Worm (Caenorhabditis elegans): ENCODE data around the gene btb-8.

DNA sequence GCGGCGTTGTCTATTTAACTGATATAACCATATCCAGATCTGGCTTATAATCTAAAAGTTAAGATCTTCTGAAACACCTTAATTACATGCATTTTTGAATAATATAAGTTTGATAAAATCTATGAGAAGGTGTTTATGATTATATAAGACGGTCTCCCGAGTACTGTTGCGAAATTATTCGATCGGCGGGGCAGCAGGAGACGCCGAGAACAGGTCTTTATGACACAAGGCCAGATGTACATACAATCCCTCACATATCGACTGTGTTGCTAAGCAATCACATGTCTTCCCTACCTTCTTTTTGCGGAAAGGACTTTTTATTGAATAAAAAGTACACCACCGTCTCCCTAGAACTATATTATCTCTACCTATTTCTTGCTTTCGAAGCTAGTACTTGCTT is 34.0 kb downstream of the btb-8 start, which contains the start of gene fbxb-53:
- TF ChIP-seq nhr-76 (tag; optimal IDR thresholded peaks at IDR 0.05), result no peak
- TF ChIP-seq unc-120 (tag; optimal IDR thresholded peaks at IDR 0.05; ENCODE audit: poor library complexity, severe bottlenecking), result no peak
- TF ChIP-seq unc-39 (tag; optimal IDR thresholded peaks at IDR 0.05), result no peak
- TF ChIP-seq pha-4 (tag; optimal IDR thresholded peaks at IDR 0.05), result no peak
- TF ChIP-seq mab-5 (tag; optimal IDR thresholded peaks at IDR 0.05), result no peak
- TF ChIP-seq lin-13 (tag; optimal IDR thresholded peaks at IDR 0.05), result no peak
- no peak for TF ChIP-seq blmp-1 (tag; optimal IDR thresholded peaks at IDR 0.05)
- no peak for TF ChIP-seq bed-3 (GFP tag; optimal IDR thresholded peaks at IDR 0.05)
- TF ChIP-seq elt-3 (tag; optimal IDR thresholded peaks at IDR 0.05), result no peak
- TF ChIP-seq nhr-12 (tag; optimal IDR thresholded peaks at IDR 0.05), result no peak
